Worm (Caenorhabditis elegans) whole organism, midembryonic: ENCODE results near the gene F35C5.1.

Experiments used
- T22C8.4 ChIP-seq: fragments of 200-800 bp; sonication (Bioruptor generic); IDR thresholded peaks from 2 replicates; pipeline ENCODE4 v1.3.6; 2022; ENCODE audit warnings: missing genetic modification characterization, missing compliant biosample characterization
- cog-1 ChIP-seq: sonication (generic microtip); optimal IDR thresholded peaks from 2 replicates; lab custom pipeline; 2016; ENCODE audit warnings: missing genetic modification characterization, missing compliant biosample characterization
- flt-1 ChIP-seq: fragments of 200-800 bp; sonication (Bioruptor generic); IDR thresholded peaks from 2 replicates; pipeline ENCODE4 v1.3.6; 2022; ENCODE audit warnings: missing genetic modification characterization, missing compliant biosample characterization
- klf-2 ChIP-seq: fragments of 200-800 bp; sonication (Bioruptor generic); conservative IDR thresholded peaks from 2 replicates; pipeline ENCODE4 v1.3.6; 2022; ENCODE audit warnings: missing genetic modification reagents, missing genetic modification characterization, missing compliant biosample characterization
- med-1 ChIP-seq: sonication (generic microtip); optimal IDR thresholded peaks from 2 replicates; lab custom pipeline; 2017; ENCODE audit warnings: missing genetic modification characterization, mild to moderate bottlenecking, missing compliant biosample characterization, antibody characterized with exemption, missing genetic modification reagents; ENCODE audit not compliant: insufficient read depth
- ref-1 ChIP-seq: fragments of 200-800 bp; sonication (Bioruptor generic); conservative IDR thresholded peaks from 2 replicates; pipeline ENCODE4 v1.3.6; 2022; ENCODE audit warnings: missing genetic modification reagents, missing genetic modification characterization, missing compliant biosample characterization
- tab-1 ChIP-seq: fragments of 200-800 bp; sonication (Bioruptor generic); IDR thresholded peaks from 2 replicates; pipeline ENCODE4 v1.3.6; 2022; ENCODE audit warnings: missing genetic modification characterization, missing compliant biosample characterization
- ztf-23 ChIP-seq: fragments of 200-800 bp; sonication (Bioruptor generic); IDR thresholded peaks from 2 replicates; pipeline ENCODE4 v1.3.6; 2022; ENCODE audit warnings: missing genetic modification reagents, missing genetic modification characterization, missing compliant biosample characterization
- ztf-29 ChIP-seq: fragments of 200-800 bp; sonication (Bioruptor generic); IDR thresholded peaks from 2 replicates; pipeline ENCODE4 v1.3.6; 2022; ENCODE audit warnings: missing genetic modification reagents, missing genetic modification characterization, missing compliant biosample characterization

ce11 chrII:12892407-12892806, 11.8 kb downstream of the F35C5.1 start:
- no peak for TF ChIP-seq ref-1 (GFP tag; lab: Robert Waterston, UW)
- TF ChIP-seq ztf-23 (GFP tag; lab: Robert Waterston, UW): no peak
- TF ChIP-seq med-1 (GFP tag; lab: Kevin White, UChicago): no peak
- no peak for TF ChIP-seq flt-1 (GFP tag; lab: Robert Waterston, UW)
- TF ChIP-seq ztf-29 (GFP tag; lab: Robert Waterston, UW): no peak
- TF ChIP-seq klf-2 (GFP tag; lab: Robert Waterston, UW): no peak
- TF ChIP-seq tab-1 (GFP tag; lab: Robert Waterston, UW): no peak
- no peak for TF ChIP-seq cog-1 (tag; lab: Kevin White, UChicago)
- TF ChIP-seq T22C8.4 (GFP tag; lab: Robert Waterston, UW): no peak
